Fruit fly (Drosophila melanogaster) whole organism, prepupa: ENCODE measurements around the gene NLaz.

Experiments used
- Blimp-1 ChIP-seq: fragments of 200-800 bp; sonication (Bioruptor generic); optimal IDR thresholded peaks from 3 replicates; lab custom pipeline; 2017; ENCODE audit warnings: missing biosample characterization, missing genetic modification characterization, mild to moderate bottlenecking, moderate library complexity, missing genetic modification reagents
- CG10669 ChIP-seq: fragments of 200-800 bp; sonication (Bioruptor generic); optimal IDR thresholded peaks from 3 replicates; lab custom pipeline; 2018; ENCODE audit warnings: missing biosample characterization, mild to moderate bottlenecking, missing genetic modification characterization, moderate library complexity
- CG11294 ChIP-seq: fragments of 200-800 bp; sonication (Bioruptor generic); IDR thresholded peaks from 2 replicates; pipeline ENCODE4 v1.3.6; 2022; ENCODE audit warnings: missing biosample characterization, missing genetic modification characterization
- CG16779 ChIP-seq: fragments of 200-800 bp; sonication (Bioruptor generic); optimal IDR thresholded peaks from 3 replicates; lab custom pipeline; 2017; ENCODE audit warnings: missing biosample characterization, mild to moderate bottlenecking, missing genetic modification characterization
- CG3032 ChIP-seq: fragments of 200-800 bp; optimal IDR thresholded peaks from 2 replicates; lab custom pipeline; 2019; ENCODE audit warnings: missing biosample characterization, mild to moderate bottlenecking, missing genetic modification characterization, moderate library complexity
- CG31627 ChIP-seq: fragments of 200-800 bp; sonication (Bioruptor generic); optimal IDR thresholded peaks from 3 replicates; lab custom pipeline; 2016; ENCODE audit warnings: missing biosample characterization, missing genetic modification characterization
- CG32006 ChIP-seq: fragments of 200-800 bp; sonication (Bioruptor generic); optimal IDR thresholded peaks from 3 replicates; lab custom pipeline; 2017; ENCODE audit warnings: missing biosample characterization, mild to moderate bottlenecking, missing genetic modification characterization
- CG34406 ChIP-seq: fragments of 200-800 bp; sonication (Bioruptor generic); optimal IDR thresholded peaks from 3 replicates; lab custom pipeline; 2016; ENCODE audit warnings: missing biosample characterization, missing genetic modification characterization
- CG3919 ChIP-seq: fragments of 200-800 bp; sonication (Bioruptor generic); optimal IDR thresholded peaks from 3 replicates; lab custom pipeline; 2016; ENCODE audit warnings: missing biosample characterization, missing genetic modification characterization
- CG6163 ChIP-seq: fragments of 200-800 bp; sonication (Bioruptor generic); IDR thresholded peaks from 3 replicates; pipeline ENCODE4 v1.3.6; 2022; ENCODE audit warnings: missing biosample characterization, missing genetic modification characterization
- CG6276 ChIP-seq: fragments of 200-800 bp; sonication (Bioruptor generic); optimal IDR thresholded peaks from 2 replicates; lab custom pipeline; 2017; ENCODE audit warnings: missing biosample characterization, mild to moderate bottlenecking, missing genetic modification characterization
- CG6792 ChIP-seq: fragments of 200-800 bp; sonication (Bioruptor generic); optimal IDR thresholded peaks from 3 replicates; lab custom pipeline; 2016; ENCODE audit warnings: missing biosample characterization, missing genetic modification characterization
- CG6808 ChIP-seq: fragments of 200-800 bp; sonication (Bioruptor generic); optimal IDR thresholded peaks from 3 replicates; lab custom pipeline; 2017; ENCODE audit warnings: missing biosample characterization, missing genetic modification characterization, mild to moderate bottlenecking, moderate library complexity, missing genetic modification reagents
- CG7368 ChIP-seq: fragments of 200-800 bp; sonication (Bioruptor generic); optimal IDR thresholded peaks from 3 replicates; lab custom pipeline; 2016; ENCODE audit warnings: missing biosample characterization, missing genetic modification characterization
- CG8319 ChIP-seq: fragments of 200-800 bp; sonication (Bioruptor generic); optimal IDR thresholded peaks from 3 replicates; lab custom pipeline; 2016; ENCODE audit warnings: missing biosample characterization, missing genetic modification characterization
- CG9139 ChIP-seq: fragments of 200-800 bp; sonication (Bioruptor generic); optimal IDR thresholded peaks from 3 replicates; lab custom pipeline; 2017; ENCODE audit warnings: missing biosample characterization, mild to moderate bottlenecking, missing genetic modification characterization
- Eip75B ChIP-seq: fragments of 200-800 bp; sonication (Bioruptor generic); optimal IDR thresholded peaks from 3 replicates; lab custom pipeline; 2016; ENCODE audit warnings: missing biosample characterization, missing genetic modification characterization
- Eip78C ChIP-seq: fragments of 200-800 bp; sonication (Bioruptor generic); peaks from one replicate; lab custom pipeline; 2016; ENCODE audit warnings: missing biosample characterization, missing genetic modification characterization
- Ets21C ChIP-seq: fragments of 200-800 bp; sonication (Bioruptor generic); optimal IDR thresholded peaks from 3 replicates; lab custom pipeline; 2016; ENCODE audit warnings: missing biosample characterization, missing genetic modification characterization
- Gug ChIP-seq: fragments of 200-800 bp; sonication (Bioruptor generic); IDR thresholded peaks from 2 replicates; pipeline ENCODE4 v1.3.6; 2022; ENCODE audit warnings: missing biosample characterization, missing genetic modification characterization
- Hr38 ChIP-seq: sonication (Bioruptor generic); optimal IDR thresholded peaks from 2 replicates; lab custom pipeline; 2016; ENCODE audit warnings: missing biosample characterization, missing genetic modification characterization
- Smox ChIP-seq: fragments of 200-800 bp; sonication (Bioruptor generic); optimal IDR thresholded peaks from 3 replicates; lab custom pipeline; 2016; ENCODE audit warnings: missing biosample characterization, missing genetic modification characterization
- Sox102F ChIP-seq: fragments of 200-800 bp; sonication (Bioruptor generic); optimal IDR thresholded peaks from 2 replicates; lab custom pipeline; 2016; ENCODE audit warnings: missing biosample characterization, mild to moderate bottlenecking, missing genetic modification characterization
- Sox14 ChIP-seq: fragments of 200-800 bp; sonication (Bioruptor generic); optimal IDR thresholded peaks from 3 replicates; lab custom pipeline; 2016; ENCODE audit warnings: missing biosample characterization, missing genetic modification characterization
- achi ChIP-seq: fragments of 200-800 bp; sonication (Bioruptor generic); optimal IDR thresholded peaks from 3 replicates; lab custom pipeline; 2016; ENCODE audit warnings: missing biosample characterization, missing genetic modification characterization
- acj6 ChIP-seq: fragments of 200-800 bp; sonication (Bioruptor generic); optimal IDR thresholded peaks from 3 replicates; lab custom pipeline; 2016; ENCODE audit warnings: missing biosample characterization, missing genetic modification characterization
- cyc ChIP-seq: fragments of 200-800 bp; sonication (Bioruptor generic); optimal IDR thresholded peaks from 3 replicates; lab custom pipeline; 2016; ENCODE audit warnings: missing biosample characterization, missing genetic modification characterization
- eg ChIP-seq: fragments of 200-800 bp; sonication (Bioruptor generic); IDR thresholded peaks from 3 replicates; pipeline ENCODE4 v1.3.6; 2022; ENCODE audit warnings: missing biosample characterization, missing genetic modification characterization
- fd59A ChIP-seq: fragments of 200-800 bp; sonication (Bioruptor generic); optimal IDR thresholded peaks from 2 replicates; lab custom pipeline; 2017; ENCODE audit warnings: missing biosample characterization, mild to moderate bottlenecking, missing genetic modification characterization, missing genetic modification reagents
- fd85E ChIP-seq: fragments of 200-800 bp; sonication (Bioruptor generic); optimal IDR thresholded peaks from 3 replicates; lab custom pipeline; 2016; ENCODE audit warnings: missing biosample characterization, missing genetic modification characterization
- fkh ChIP-seq: fragments of 200-800 bp; sonication (Bioruptor generic); optimal IDR thresholded peaks from 3 replicates; lab custom pipeline; 2017; ENCODE audit warnings: missing biosample characterization, mild to moderate bottlenecking, missing genetic modification characterization, moderate library complexity
- lz ChIP-seq: fragments of 200-800 bp; sonication (Bioruptor generic); optimal IDR thresholded peaks from 3 replicates; lab custom pipeline; 2016; ENCODE audit warnings: missing biosample characterization, missing genetic modification characterization
- net ChIP-seq: fragments of 200-800 bp; sonication (Bioruptor generic); optimal IDR thresholded peaks from 3 replicates; lab custom pipeline; 2016; ENCODE audit warnings: missing biosample characterization, missing genetic modification characterization
- pdm3 ChIP-seq: fragments of 200-800 bp; sonication (Bioruptor generic); optimal IDR thresholded peaks from 3 replicates; lab custom pipeline; 2016; ENCODE audit warnings: missing biosample characterization, missing genetic modification characterization
- salr ChIP-seq, 2 experiments: fragments of 200-800 bp; sonication (Bioruptor generic); optimal IDR thresholded peaks; 3 replicates each; lab custom pipeline; 2016 to 2018; ENCODE audit warnings: missing biosample characterization in 2 of 2, missing genetic modification characterization in 2 of 2, mild to moderate bottlenecking in 1 of 2
- spab ChIP-seq: fragments of 200-800 bp; sonication (Bioruptor generic); optimal IDR thresholded peaks from 2 replicates; lab custom pipeline; 2017; ENCODE audit warnings: missing biosample characterization, mild to moderate bottlenecking, missing genetic modification characterization, missing genetic modification reagents
- ss ChIP-seq, 2 experiments: fragments of 200-800 bp; sonication (Bioruptor generic); optimal IDR thresholded peaks; 2 replicates in 1 of 2; 3 replicates in 1 of 2; lab custom pipeline; 2017 to 2018; ENCODE audit warnings: mild to moderate bottlenecking in 2 of 2, missing biosample characterization in 2 of 2, missing genetic modification characterization in 2 of 2, moderate library complexity in 1 of 2
- svp ChIP-seq: fragments of 200-800 bp; sonication (Bioruptor generic); peaks from one replicate; lab custom pipeline; 2016; ENCODE audit warnings: missing biosample characterization, missing genetic modification characterization

Gene NLaz

dm6 chr2L:1365037-1365436 lies 3.4 kb upstream of the NLaz start:
- TF ChIP-seq CG11294 = no peak
- no peak for TF ChIP-seq CG8319
- no peak for TF ChIP-seq lz (GFP tag; lab: Kevin White, UChicago)
- TF ChIP-seq Blimp-1 (GFP tag; lab: Kevin White, UChicago) = no peak
- TF ChIP-seq CG3919 (GFP tag; lab: Kevin White, UChicago) = no peak
- no peak for TF ChIP-seq Gug
- TF ChIP-seq CG9139 (GFP tag; lab: Kevin White, UChicago) = no peak
- no peak for TF ChIP-seq svp
- TF ChIP-seq CG31627 = no peak
- TF ChIP-seq acj6 (GFP tag; lab: Kevin White, UChicago) = no peak
- no peak for TF ChIP-seq fd59A (GFP tag; lab: Kevin White, UChicago)
- TF ChIP-seq Sox102F (GFP tag; lab: Kevin White, UChicago) = no peak
- TF ChIP-seq eg = no peak
- TF ChIP-seq, all 60 proteins: peak for 0

- TF ChIP-seq CG6808 (GFP tag; lab: Kevin White, UChicago) (no peak), CG9139 (GFP tag; lab: Kevin White, UChicago) (no peak)
Observed at dm6 chr2L:1359690-1360089, 1.9 kb downstream of the NLaz start, which contains the start of gene CG31659. CG31659 (minus strand) TSS chr2L:1359790.

- TF ChIP-seq achi (GFP tag; lab: Kevin White, UChicago) = no peak
- TF ChIP-seq ss (GFP tag; optimal IDR thresholded peaks at IDR 0.05; lab: Kevin White, UChicago) = no peak
- TF ChIP-seq net (GFP tag; lab: Kevin White, UChicago) = no peak
- TF ChIP-seq lz (GFP tag; lab: Kevin White, UChicago) = no peak
- TF ChIP-seq CG11294 = no peak
- no peak for TF ChIP-seq CG6276 (GFP tag; lab: Kevin White, UChicago)
- TF ChIP-seq fkh (GFP tag; lab: Kevin White, UChicago) = no peak
- TF ChIP-seq svp = no peak
- TF ChIP-seq Ets21C (GFP tag; lab: Kevin White, UChicago) = no peak
- no peak for TF ChIP-seq Smox (GFP tag; lab: Kevin White, UChicago)
- TF ChIP-seq Eip78C (GFP tag; lab: Kevin White, UChicago) = no peak
- TF ChIP-seq CG6163 = no peak
- TF ChIP-seq CG9139 (GFP tag; lab: Kevin White, UChicago) = no peak
- no peak for TF ChIP-seq cyc (GFP tag; lab: Kevin White, UChicago)
- TF ChIP-seq Eip75B (GFP tag; lab: Kevin White, UChicago) = no peak
- no peak for TF ChIP-seq CG3919 (GFP tag; lab: Kevin White, UChicago)
- TF ChIP-seq salr (GFP tag; optimal IDR thresholded peaks at IDR 0.05; lab: Kevin White, UChicago) = no peak
- TF ChIP-seq CG10669 (GFP tag; lab: Kevin White, UChicago) = no peak
- no peak for TF ChIP-seq Hr38
- TF ChIP-seq CG7368 (GFP tag; lab: Kevin White, UChicago) = no peak
Observed at dm6 chr2L:1355824-1356223, 5.8 kb downstream of the NLaz start, which contains the start of gene CG5565. CG5565 (minus strand) TSS chr2L:1355924.

- no peak for TF ChIP-seq acj6 (GFP tag; lab: Kevin White, UChicago)
- no peak for TF ChIP-seq CG9139 (GFP tag; lab: Kevin White, UChicago)
- no peak for TF ChIP-seq pdm3 (GFP tag; lab: Kevin White, UChicago)
- no peak for TF ChIP-seq CG7368 (GFP tag; lab: Kevin White, UChicago)
- no peak for TF ChIP-seq CG10669 (GFP tag; lab: Kevin White, UChicago)
- TF ChIP-seq CG3032 (tag; lab: Kevin White, UChicago) = no peak
- no peak for TF ChIP-seq CG32006 (GFP tag; lab: Kevin White, UChicago)
- no peak for TF ChIP-seq ss (GFP tag; optimal IDR thresholded peaks at IDR 0.05; lab: Kevin White, UChicago)
- no peak for TF ChIP-seq CG34406 (GFP tag; lab: Kevin White, UChicago)
- no peak for TF ChIP-seq fd85E
- TF ChIP-seq eg = no peak
- TF ChIP-seq CG6792 (GFP tag; lab: Kevin White, UChicago) = no peak
- TF ChIP-seq Ets21C (GFP tag; lab: Kevin White, UChicago) = no peak
- TF ChIP-seq CG16779 (tag; lab: Kevin White, UChicago) = no peak
- no peak for TF ChIP-seq Sox14 (GFP tag; lab: Kevin White, UChicago)
- TF ChIP-seq spab = no peak
- no peak for TF ChIP-seq achi (GFP tag; lab: Kevin White, UChicago)
- no peak for TF ChIP-seq CG6276 (GFP tag; lab: Kevin White, UChicago)
- TF ChIP-seq CG8319 = no peak
- TF ChIP-seq lz (GFP tag; lab: Kevin White, UChicago) = no peak
Observed at dm6 chr2L:1354819-1355218, 6.8 kb downstream of the NLaz start, which contains the start of gene CG31924. CG31924 (minus strand) TSS chr2L:1354919.
